Worm (Caenorhabditis elegans): Measurements from ENCODE around the gene fkb-4.

ce11 chrV:12788451-12788850, 1.5 kb upstream of the fkb-4 start, which contains the start of gene srbc-44:
- TF ChIP-seq ceh-6 (GFP tag; optimal IDR thresholded peaks at IDR 0.05) (no peak), ets-4 (tag; optimal IDR thresholded peaks at IDR 0.05) (no peak), tbx-7 (tag; optimal IDR thresholded peaks at IDR 0.05) (no peak)
